Fruit fly (Drosophila melanogaster) whole organism, embryonic: Measurements from ENCODE around the gene udt.

Experiments used
- ATbp ChIP-seq: fragments of 200-800 bp; sonication (Bioruptor generic); optimal IDR thresholded peaks from 2 replicates; lab custom pipeline; 2017; ENCODE audit warnings: missing biosample characterization, mild to moderate bottlenecking, missing genetic modification characterization, missing genetic modification reagents
- CG17186 ChIP-seq: fragments of 200-800 bp; sonication (Bioruptor generic); optimal IDR thresholded peaks from 3 replicates; lab custom pipeline; 2017; ENCODE audit warnings: missing biosample characterization, missing genetic modification reagents, missing genetic modification characterization
- CG31224 ChIP-seq: fragments of 200-800 bp; sonication (Bioruptor generic); IDR thresholded peaks from 2 replicates; pipeline ENCODE4 v1.3.6; 2022; ENCODE audit warnings: missing biosample characterization, missing genetic modification characterization
- CTCF ChIP-seq: fragments of 200-800 bp; sonication (Bioruptor generic); optimal IDR thresholded peaks from 2 replicates; lab custom pipeline; 2017; ENCODE audit warnings: missing biosample characterization, mild to moderate bottlenecking, missing genetic modification characterization, moderate library complexity
- HLH54F ChIP-seq: fragments of 200-800 bp; sonication (Bioruptor generic); optimal IDR thresholded peaks from 3 replicates; lab custom pipeline; 2016; ENCODE audit warnings: missing biosample characterization, missing genetic modification characterization
- Hsf ChIP-seq: fragments of 200-800 bp; sonication (Bioruptor generic); optimal IDR thresholded peaks from 3 replicates; lab custom pipeline; 2016; ENCODE audit warnings: missing biosample characterization, missing genetic modification characterization
- Nf-YB ChIP-seq: fragments of 200-800 bp; sonication (Bioruptor generic); optimal IDR thresholded peaks from 3 replicates; lab custom pipeline; 2019; ENCODE audit warnings: missing biosample characterization, mild to moderate bottlenecking, missing genetic modification characterization, moderate library complexity
- chinmo ChIP-seq: fragments of 200-800 bp; sonication (Bioruptor generic); IDR thresholded peaks from 4 replicates; pipeline ENCODE4 v1.3.6; 2022; ENCODE audit warnings: missing biosample characterization, missing genetic modification characterization; ENCODE audit not compliant: partially characterized antibody
- jumu ChIP-seq: fragments of 200-800 bp; sonication (Bioruptor generic); optimal IDR thresholded peaks from 3 replicates; lab custom pipeline; 2016; ENCODE audit warnings: missing biosample characterization, missing genetic modification characterization
- kni ChIP-seq: fragments of 200-800 bp; sonication (Bioruptor generic); optimal IDR thresholded peaks from 3 replicates; lab custom pipeline; 2017; ENCODE audit warnings: mild to moderate bottlenecking, missing biosample characterization, missing genetic modification reagents, missing genetic modification characterization

DNA sequence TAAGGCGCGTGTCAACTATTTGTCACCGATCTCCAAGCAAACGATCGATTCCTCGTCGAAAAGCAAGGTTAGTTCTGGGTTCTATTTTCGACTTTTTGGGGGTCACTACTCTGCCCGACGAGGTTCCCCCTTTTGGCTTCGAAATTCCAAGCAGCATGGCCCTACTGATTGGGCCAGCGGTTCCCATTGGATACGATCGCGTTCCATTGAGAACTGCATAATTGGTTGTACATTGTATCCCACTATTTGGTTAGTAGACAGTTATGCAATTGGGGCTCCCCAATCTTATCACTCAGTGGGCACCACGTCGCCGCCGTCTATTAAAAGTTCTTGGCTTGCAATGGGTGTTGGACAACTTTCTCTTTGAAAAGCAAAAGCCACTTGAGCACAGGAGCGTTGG is 29.3 kb downstream of the udt start:
- TF ChIP-seq kni (no peak), HLH54F (GFP tag; lab: Kevin White, UChicago) (no peak), Nf-YB (GFP tag; lab: Kevin White, UChicago) (no peak), CTCF (GFP tag; lab: Kevin White, UChicago) (no peak), jumu (GFP tag; lab: Kevin White, UChicago) (no peak), Hsf (no peak), CG17186 (no peak), ATbp (GFP tag; lab: Kevin White, UChicago) (no peak), CG31224 (GFP tag; lab: Robert Waterston, UW) (no peak), chinmo (no peak)
